Fruit fly (Drosophila melanogaster) whole organism, embryonic: Measurements from ENCODE around the gene CG10347.

ENCODE experiments used
- Adf1 ChIP-seq: fragments of 200-800 bp; sonication (Bioruptor generic); IDR thresholded peaks from 2 replicates; pipeline ENCODE4 v1.3.6; 2022; ENCODE audit warnings: missing biosample characterization, missing genetic modification characterization
- Blimp-1 ChIP-seq: fragments of 200-800 bp; sonication (Bioruptor generic); optimal IDR thresholded peaks from 3 replicates; lab custom pipeline; 2018; ENCODE audit warnings: missing biosample characterization, missing genetic modification characterization, mild to moderate bottlenecking, moderate library complexity, missing genetic modification reagents
- C15 ChIP-seq: fragments of 200-800 bp; sonication (Bioruptor generic); IDR thresholded peaks from 3 replicates; pipeline ENCODE4 v1.3.6; 2022; ENCODE audit warnings: missing biosample characterization, missing genetic modification characterization
- CG11247 ChIP-seq: fragments of 200-800 bp; sonication (Bioruptor generic); IDR thresholded peaks from 2 replicates; pipeline ENCODE4 v1.3.6; 2022; ENCODE audit warnings: missing biosample characterization, missing genetic modification characterization
- CG12219 ChIP-seq: fragments of 200-800 bp; sonication (Bioruptor generic); optimal IDR thresholded peaks from 3 replicates; lab custom pipeline; 2018; ENCODE audit warnings: missing biosample characterization, mild to moderate bottlenecking, missing genetic modification characterization
- CG14667 ChIP-seq: fragments of 200-800 bp; sonication (Bioruptor generic); IDR thresholded peaks from 2 replicates; pipeline ENCODE4 v1.3.6; 2022; ENCODE audit warnings: missing biosample characterization, missing genetic modification characterization
- CG14860 ChIP-seq: fragments of 200-800 bp; sonication (Bioruptor generic); IDR thresholded peaks from 3 replicates; pipeline ENCODE4 v1.3.6; 2022; ENCODE audit warnings: missing biosample characterization, missing genetic modification characterization; ENCODE audit not compliant: partially characterized antibody
- CG17359 ChIP-seq: fragments of 200-800 bp; sonication (Bioruptor generic); optimal IDR thresholded peaks from 3 replicates; lab custom pipeline; 2018; ENCODE audit warnings: missing biosample characterization, mild to moderate bottlenecking, missing genetic modification characterization, moderate library complexity
- CG2120 ChIP-seq: fragments of 200-800 bp; sonication (Bioruptor generic); optimal IDR thresholded peaks from 3 replicates; lab custom pipeline; 2016; ENCODE audit warnings: missing biosample characterization, missing genetic modification characterization
- CG34224 ChIP-seq: fragments of 200-800 bp; sonication (Bioruptor generic); IDR thresholded peaks from 3 replicates; pipeline ENCODE4 v1.3.6; 2022; ENCODE audit warnings: missing biosample characterization, missing genetic modification characterization; ENCODE audit not compliant: partially characterized antibody
- CG5245 ChIP-seq: fragments of 200-800 bp; sonication (Bioruptor generic); optimal IDR thresholded peaks from 3 replicates; lab custom pipeline; 2016; ENCODE audit warnings: missing biosample characterization, missing genetic modification characterization
- CG6175 ChIP-seq: fragments of 200-800 bp; sonication (Bioruptor generic); IDR thresholded peaks from 3 replicates; pipeline ENCODE4 v1.3.6; 2022; ENCODE audit warnings: missing biosample characterization, missing genetic modification characterization
- CG6813 ChIP-seq: fragments of 200-800 bp; sonication (Bioruptor generic); optimal IDR thresholded peaks from 2 replicates; lab custom pipeline; 2017; ENCODE audit warnings: missing biosample characterization, missing genetic modification characterization, mild to moderate bottlenecking, moderate library complexity, missing genetic modification reagents
- D ChIP-seq, 2 experiments: fragments of 200-800 bp in 1 of 2; fragments of >200 bp in 1 of 2; sonication (Bioruptor generic) in 1 of 2; optimal IDR thresholded peaks; 2 replicates in 1 of 2; 3 replicates in 1 of 2; lab custom pipeline; 2017; ENCODE audit warnings: mild to moderate bottlenecking in 1 of 2, missing biosample characterization in 1 of 2, missing genetic modification characterization in 1 of 2, missing genetic modification reagents in 1 of 2
- Eip74EF ChIP-seq, 2 experiments: fragments of 200-800 bp in 1 of 2; fragments of >200 bp in 1 of 2; sonication (Bioruptor generic) in 1 of 2; optimal IDR thresholded peaks; 2 replicates each; lab custom pipeline; 2017 to 2019; ENCODE audit warnings: missing biosample characterization in 2 of 2, missing genetic modification characterization in 2 of 2, mild to moderate bottlenecking in 1 of 2, moderate library complexity in 1 of 2
- Gug ChIP-seq: fragments of 200-800 bp; sonication (Bioruptor generic); IDR thresholded peaks from 4 replicates; pipeline ENCODE4 v1.3.6; 2022; ENCODE audit warnings: missing biosample characterization, missing genetic modification characterization
- HLH4C ChIP-seq: fragments of 200-800 bp; sonication (Bioruptor generic); IDR thresholded peaks from 3 replicates; pipeline ENCODE4 v1.3.6; 2022; ENCODE audit warnings: missing biosample characterization, missing genetic modification characterization; ENCODE audit not compliant: partially characterized antibody
- Lpt ChIP-seq: fragments of >200 bp; optimal IDR thresholded peaks from 2 replicates; lab custom pipeline; 2018; ENCODE audit warnings: missing biosample characterization, missing genetic modification characterization
- MESR4 ChIP-seq: fragments of 200-800 bp; sonication (Bioruptor generic); optimal IDR thresholded peaks from 2 replicates; lab custom pipeline; 2018; ENCODE audit warnings: missing biosample characterization, mild to moderate bottlenecking, missing genetic modification characterization, moderate library complexity
- Nf-YB ChIP-seq: fragments of 200-800 bp; sonication (Bioruptor generic); optimal IDR thresholded peaks from 3 replicates; lab custom pipeline; 2019; ENCODE audit warnings: missing biosample characterization, mild to moderate bottlenecking, missing genetic modification characterization, moderate library complexity
- Nf-YC ChIP-seq: fragments of 200-800 bp; optimal IDR thresholded peaks from 3 replicates; lab custom pipeline; 2019; ENCODE audit warnings: missing biosample characterization, mild to moderate bottlenecking, missing genetic modification characterization, moderate library complexity
- PHDP ChIP-seq: fragments of 200-800 bp; sonication (Bioruptor generic); optimal IDR thresholded peaks from 3 replicates; lab custom pipeline; 2018; ENCODE audit warnings: missing biosample characterization, mild to moderate bottlenecking, missing genetic modification characterization, moderate library complexity
- Rx ChIP-seq: fragments of 200-800 bp; sonication (Bioruptor generic); IDR thresholded peaks from 2 replicates; pipeline ENCODE4 v1.3.6; 2022; ENCODE audit warnings: missing biosample characterization, missing genetic modification characterization
- Sry-δ ChIP-seq: fragments of 200-800 bp; sonication (Bioruptor generic); optimal IDR thresholded peaks from 2 replicates; lab custom pipeline; 2016; ENCODE audit warnings: missing biosample characterization, missing genetic modification characterization
- Trl ChIP-seq, 3 experiments: fragments of >200 bp in 2 of 3; fragments of 200-800 bp in 1 of 3; sonication (Bioruptor generic) in 1 of 3; optimal IDR thresholded peaks; 2 replicates in 1 of 3; 3 replicates in 2 of 3; lab custom pipeline; 2016 to 2017; ENCODE audit warnings: missing biosample characterization in 1 of 3, missing genetic modification characterization in 1 of 3
- Xbp1 ChIP-seq: fragments of 200-800 bp; sonication (Bioruptor generic); optimal IDR thresholded peaks from 3 replicates; lab custom pipeline; 2016; ENCODE audit warnings: missing biosample characterization, mild to moderate bottlenecking, missing genetic modification characterization
- YL-1 ChIP-seq: fragments of 200-800 bp; sonication (Bioruptor generic); optimal IDR thresholded peaks from 3 replicates; lab custom pipeline; 2017; ENCODE audit warnings: missing biosample characterization, mild to moderate bottlenecking, missing genetic modification characterization
- ase ChIP-seq: fragments of 200-800 bp; sonication (Bioruptor generic); IDR thresholded peaks from 3 replicates; pipeline ENCODE4 v1.3.6; 2022; ENCODE audit warnings: missing biosample characterization, missing genetic modification characterization
- cg ChIP-seq: fragments of 200-800 bp; sonication (Bioruptor generic); optimal IDR thresholded peaks from 3 replicates; lab custom pipeline; 2019; ENCODE audit warnings: missing biosample characterization, mild to moderate bottlenecking, missing genetic modification characterization, moderate library complexity
- corto ChIP-seq: fragments of 200-800 bp; sonication (Bioruptor generic); optimal IDR thresholded peaks from 2 replicates; lab custom pipeline; 2016; ENCODE audit warnings: missing biosample characterization, mild to moderate bottlenecking, missing genetic modification characterization, moderate library complexity
- grn ChIP-seq: fragments of 200-800 bp; sonication (Bioruptor generic); optimal IDR thresholded peaks from 3 replicates; lab custom pipeline; 2017; ENCODE audit warnings: missing biosample characterization, missing genetic modification characterization
- hkb ChIP-seq, 2 experiments: fragments of 200-800 bp in 1 of 2; fragments of >200 bp in 1 of 2; sonication (Bioruptor generic) in 1 of 2; IDR thresholded peaks in 1 of 2; optimal IDR thresholded peaks in 1 of 2; 2 replicates each; pipeline versions ENCODE4 v1.3.6 to Lab custom; 2017 to 2022; ENCODE audit warnings: missing biosample characterization in 1 of 2, missing genetic modification characterization in 1 of 2
- ind ChIP-seq: fragments of 200-800 bp; sonication (Bioruptor generic); optimal IDR thresholded peaks from 3 replicates; lab custom pipeline; 2016; ENCODE audit warnings: missing biosample characterization, missing genetic modification characterization
- jigr1 ChIP-seq: fragments of 200-800 bp; sonication (Bioruptor generic); IDR thresholded peaks from 3 replicates; pipeline ENCODE4 v1.3.6; 2022; ENCODE audit warnings: missing biosample characterization, missing genetic modification characterization
- lbe ChIP-seq: fragments of 200-800 bp; sonication (Bioruptor generic); optimal IDR thresholded peaks from 2 replicates; lab custom pipeline; 2016; ENCODE audit warnings: missing biosample characterization, mild to moderate bottlenecking, missing genetic modification characterization
- lmd ChIP-seq: fragments of 200-800 bp; sonication (Bioruptor generic); IDR thresholded peaks from 2 replicates; pipeline ENCODE4 v1.3.6; 2022; ENCODE audit warnings: missing biosample characterization, missing genetic modification characterization
- nmo ChIP-seq: fragments of 200-800 bp; sonication (Bioruptor generic); optimal IDR thresholded peaks from 2 replicates; lab custom pipeline; 2018; ENCODE audit warnings: missing biosample characterization, mild to moderate bottlenecking, missing genetic modification characterization, moderate library complexity
- pita ChIP-seq: fragments of 200-800 bp; sonication (Bioruptor generic); optimal IDR thresholded peaks from 2 replicates; lab custom pipeline; 2017; ENCODE audit warnings: missing biosample characterization, mild to moderate bottlenecking, missing genetic modification characterization
- prd ChIP-seq, 3 experiments: fragments of >200 bp in 2 of 3; fragments of 200-800 bp in 1 of 3; sonication (Bioruptor generic) in 1 of 3; optimal IDR thresholded peaks in 2 of 3; IDR thresholded peaks in 1 of 3; 2 replicates in 2 of 3; 3 replicates in 1 of 3; pipeline versions ENCODE4 v1.3.6 to Lab custom; 2017 to 2022; ENCODE audit warnings: missing biosample characterization in 1 of 3, missing genetic modification characterization in 1 of 3
- pros ChIP-seq: fragments of 200-800 bp; sonication (Bioruptor generic); optimal IDR thresholded peaks from 3 replicates; lab custom pipeline; 2019; ENCODE audit warnings: missing biosample characterization, mild to moderate bottlenecking, missing genetic modification characterization, moderate library complexity
- sc ChIP-seq, 3 experiments: fragments of >200 bp in 2 of 3; fragments of 200-800 bp in 1 of 3; sonication (Bioruptor generic) in 1 of 3; optimal IDR thresholded peaks; 2 replicates in 2 of 3; 3 replicates in 1 of 3; lab custom pipeline; 2017; ENCODE audit warnings: mild to moderate bottlenecking in 1 of 3, missing biosample characterization in 1 of 3, missing genetic modification characterization in 1 of 3, missing genetic modification reagents in 1 of 3
- scrt ChIP-seq: fragments of 200-800 bp; sonication (Bioruptor generic); optimal IDR thresholded peaks from 2 replicates; lab custom pipeline; 2018; ENCODE audit warnings: missing biosample characterization, mild to moderate bottlenecking, missing genetic modification characterization, moderate library complexity
- sd ChIP-seq: fragments of 200-800 bp; sonication (Bioruptor generic); optimal IDR thresholded peaks from 3 replicates; lab custom pipeline; 2018; ENCODE audit warnings: missing biosample characterization, mild to moderate bottlenecking, missing genetic modification characterization, moderate library complexity
- sqz ChIP-seq: fragments of 200-800 bp; sonication (Bioruptor generic); optimal IDR thresholded peaks from 3 replicates; lab custom pipeline; 2018; ENCODE audit warnings: missing biosample characterization, mild to moderate bottlenecking, missing genetic modification characterization
- ttk ChIP-seq: fragments of 200-800 bp; sonication (Bioruptor generic); IDR thresholded peaks from 2 replicates; pipeline ENCODE4 v2.1.2; 2022; ENCODE audit warnings: missing biosample characterization, missing genetic modification characterization
- zf30C ChIP-seq: fragments of 200-800 bp; sonication (Bioruptor generic); optimal IDR thresholded peaks from 3 replicates; lab custom pipeline; 2018; ENCODE audit warnings: missing biosample characterization, mild to moderate bottlenecking, missing genetic modification characterization
- zfh2 ChIP-seq: fragments of 200-800 bp; sonication (Bioruptor generic); optimal IDR thresholded peaks from 2 replicates; lab custom pipeline; 2016; ENCODE audit warnings: missing biosample characterization, missing genetic modification characterization

The CG10347 gene

dm6 chrX:11806196-11806595 is 48.5 kb downstream of the CG10347 start (continued):
- no peak for TF ChIP-seq Blimp-1 (GFP tag; lab: Kevin White, UChicago)
- TF ChIP-seq pros (GFP tag; lab: Kevin White, UChicago) = no peak
- no peak for TF ChIP-seq jigr1 (GFP tag; lab: Robert Waterston, UW)
- no peak for TF ChIP-seq D (optimal IDR thresholded peaks at IDR 0.05; lab: Kevin White, UChicago)
- peak; percentile 4 for TF ChIP-seq D (GFP tag; optimal IDR thresholded peaks at IDR 0.05; lab: Kevin White, UChicago)
- TF ChIP-seq prd (optimal IDR thresholded peaks at IDR 0.05; lab: Kevin White, UChicago) = no peak
- no peak for TF ChIP-seq prd (GFP tag; IDR thresholded peaks at IDR 0.05; lab: Robert Waterston, UW)
- TF ChIP-seq C15 = no peak
- no peak for TF ChIP-seq PHDP (tag; lab: Kevin White, UChicago)
- TF ChIP-seq ttk = no peak
- TF ChIP-seq CG11247 (GFP tag; lab: Robert Waterston, UW) = no peak
- TF ChIP-seq Eip74EF (GFP tag; optimal IDR thresholded peaks at IDR 0.05; lab: Kevin White, UChicago) = no peak
- TF ChIP-seq CG6813 (GFP tag; lab: Kevin White, UChicago) = no peak
- no peak for TF ChIP-seq HLH4C (GFP tag; lab: Robert Waterston, UW)
- no peak for TF ChIP-seq pita
- no peak for TF ChIP-seq Rx (GFP tag; lab: Robert Waterston, UW)
- no peak for TF ChIP-seq nmo (GFP tag; lab: Kevin White, UChicago)
- no peak for TF ChIP-seq hkb (optimal IDR thresholded peaks at IDR 0.05; lab: Kevin White, UChicago)
- peak; percentile 57 for TF ChIP-seq hkb (GFP tag; IDR thresholded peaks at IDR 0.05; lab: Robert Waterston, UW)
- peak; percentile 33 for TF ChIP-seq lbe (GFP tag; lab: Kevin White, UChicago)
- TF ChIP-seq Gug (GFP tag; lab: Robert Waterston, UW) = no peak
- no peak for TF ChIP-seq scrt (GFP tag; lab: Kevin White, UChicago)
- no peak for TF ChIP-seq Lpt
- TF ChIP-seq lmd (GFP tag; lab: Robert Waterston, UW) = no peak
- TF ChIP-seq CG14667 = no peak
- TF ChIP-seq zfh2 (GFP tag; lab: Kevin White, UChicago) = no peak
- TF ChIP-seq CG14860 = no peak
- TF ChIP-seq CG34224 (GFP tag; lab: Robert Waterston, UW) = no peak
- no peak for TF ChIP-seq CG5245 (GFP tag; lab: Kevin White, UChicago)
- TF ChIP-seq corto (GFP tag; lab: Kevin White, UChicago) = no peak

DNA sequence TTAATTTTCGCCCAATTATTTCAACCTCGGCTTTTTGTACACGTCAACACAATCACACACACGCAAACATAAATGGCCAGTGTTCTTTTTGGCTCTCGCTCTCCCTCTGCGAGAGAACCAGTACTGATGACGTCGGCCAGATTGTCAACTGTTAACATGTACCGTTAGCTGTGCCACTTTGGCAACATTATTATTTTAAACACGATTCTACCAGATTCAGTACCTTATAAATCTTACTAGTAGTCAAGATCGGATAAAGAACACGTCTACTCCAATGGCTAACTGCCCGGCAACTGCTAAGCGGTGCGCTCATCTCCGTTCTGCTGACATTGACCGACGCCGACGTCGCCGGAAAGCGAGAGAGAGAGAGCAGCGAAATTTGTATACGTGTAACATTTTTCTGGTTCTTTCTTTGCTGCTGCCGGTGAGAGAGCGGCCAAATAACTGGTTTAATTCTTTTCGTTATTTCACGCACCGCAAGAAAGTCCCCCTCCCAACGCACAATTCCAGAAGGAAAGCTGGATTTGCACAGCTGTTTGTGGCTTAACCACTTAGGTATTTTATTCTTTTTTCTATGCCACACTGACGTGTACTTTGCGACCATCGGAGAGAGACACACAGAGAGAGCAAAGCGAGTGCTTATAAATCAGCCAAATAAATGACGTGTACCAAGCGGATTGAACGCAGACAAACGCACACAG is 49.5 kb downstream of the CG10347 start:
- peak; percentile 7 for TF ChIP-seq grn
- TF ChIP-seq ind = no peak
- peak; percentile 45 for TF ChIP-seq sqz (GFP tag; lab: Kevin White, UChicago)
- TF ChIP-seq Sry-δ (GFP tag; lab: Kevin White, UChicago) = peak; percentile 1
- TF ChIP-seq zf30C (GFP tag; lab: Kevin White, UChicago) = peak; percentile 38
- peak; percentile 90 for TF ChIP-seq Nf-YC (tag; lab: Kevin White, UChicago)
- TF ChIP-seq Trl (optimal IDR thresholded peaks at IDR 0.05; lab: Kevin White, UChicago) = peak; percentile 71 to 87
- peak; percentile 51 for TF ChIP-seq Trl (GFP tag; optimal IDR thresholded peaks at IDR 0.05; lab: Kevin White, UChicago)
- no peak for TF ChIP-seq ase (GFP tag; lab: Robert Waterston, UW)
- no peak for TF ChIP-seq CG12219 (GFP tag; lab: Kevin White, UChicago)
- TF ChIP-seq CG6175 (GFP tag; lab: Robert Waterston, UW) = peak; percentile 9; the same call in 1 of the 3 replicates
- TF ChIP-seq sd (tag; lab: Kevin White, UChicago) = peak; percentile 23
- TF ChIP-seq MESR4 (GFP tag; lab: Kevin White, UChicago) = peak; percentile 1
- peak; percentile 29 for TF ChIP-seq YL-1 (GFP tag; lab: Kevin White, UChicago)
- no peak for TF ChIP-seq sc (optimal IDR thresholded peaks at IDR 0.05; lab: Kevin White, UChicago)
- no peak for TF ChIP-seq sc (GFP tag; optimal IDR thresholded peaks at IDR 0.05; lab: Kevin White, UChicago)
- peak; percentile 71 for TF ChIP-seq Nf-YB (GFP tag; lab: Kevin White, UChicago)
- no peak for TF ChIP-seq CG2120
- TF ChIP-seq cg = peak; percentile 9
- TF ChIP-seq Xbp1 (GFP tag; lab: Kevin White, UChicago) = peak; percentile 98
- TF ChIP-seq Adf1 (GFP tag; lab: Robert Waterston, UW) = peak; percentile 79
- TF ChIP-seq CG17359 = peak; percentile 5
